Worm (Caenorhabditis elegans): ENCODE results near the gene ZK686.2.

The ZK686.2 gene

DNA sequence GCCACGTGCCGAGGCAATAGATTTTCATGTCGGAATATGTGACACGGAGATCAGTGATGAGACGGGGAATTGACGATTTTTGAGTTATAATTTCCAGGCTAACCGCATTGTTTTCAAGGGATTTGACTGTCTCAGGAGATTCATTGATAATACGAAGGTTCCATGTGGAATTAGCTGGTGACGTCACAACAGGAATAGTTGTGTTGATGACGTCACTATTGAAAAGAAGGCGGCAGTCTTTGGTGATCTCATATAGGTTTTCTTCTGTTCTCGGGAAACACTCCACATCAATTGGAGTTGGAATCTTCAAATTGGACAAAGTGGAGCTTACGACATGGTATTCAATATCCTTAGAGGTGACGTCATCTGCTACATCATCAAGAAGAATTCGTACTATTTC, 22.7 kb downstream of the ZK686.2 start:
- TF ChIP-seq nhr-232 (tag; optimal IDR thresholded peaks at IDR 0.05) (no peak), che-1 (tag; optimal IDR thresholded peaks at IDR 0.05) (no peak), ceh-45 (GFP tag; IDR thresholded peaks at IDR 0.05) (no peak), unc-3 (GFP tag; conservative IDR thresholded peaks at IDR 0.05) (no peak), unc-3 (tag; optimal IDR thresholded peaks at IDR 0.05) (no peak), K02D7.2 (tag; optimal IDR thresholded peaks at IDR 0.05) (no peak), ahr-1 (tag; optimal IDR thresholded peaks at IDR 0.05) (no peak), madf-2 (tag; optimal IDR thresholded peaks at IDR 0.05) (no peak), ceh-14 (tag; optimal IDR thresholded peaks at IDR 0.05) (no peak), syd-9 (tag; optimal IDR thresholded peaks at IDR 0.05) (no peak), hlh-8 (tag; optimal IDR thresholded peaks at IDR 0.05) (no peak), zip-5 (tag; optimal IDR thresholded peaks at IDR 0.05) (no peak), hlh-13 (GFP tag; optimal IDR thresholded peaks at IDR 0.05) (no peak), pag-3 (tag; optimal IDR thresholded peaks at IDR 0.05; ENCODE audit: borderline replicate concordance) (no peak), fkh-10 (GFP tag; optimal IDR thresholded peaks at IDR 0.05) (no peak), lin-11 (tag; optimal IDR thresholded peaks at IDR 0.05) (no peak), sdc-2 (tag; optimal IDR thresholded peaks at IDR 0.05) (no peak), F13H6.1 (tag; optimal IDR thresholded peaks at IDR 0.05) (no peak), K09A11.1 (tag; optimal IDR thresholded peaks at IDR 0.05; ENCODE audit: insufficient read depth) (no peak), pat-9 (tag; optimal IDR thresholded peaks at IDR 0.05) (no peak), hlh-15 (tag; optimal IDR thresholded peaks at IDR 0.05) (no peak)

ce11 chrIII:7737646-7738258, 28.1 kb downstream of the ZK686.2 start:
- TF ChIP-seq ceh-6 (GFP tag; optimal IDR thresholded peaks at IDR 0.05) (no peak), rnt-1 (tag; optimal IDR thresholded peaks at IDR 0.05) (no peak), unc-42 (tag; optimal IDR thresholded peaks at IDR 0.05) (no peak), Y22D7AL.16 (tag; optimal IDR thresholded peaks at IDR 0.05) (no peak), lim-6 (tag; optimal IDR thresholded peaks at IDR 0.05) (no peak), ceh-34 (tag; optimal IDR thresholded peaks at IDR 0.05) (peak; percentile 19)

ce11 chrIII:7736806-7737205, 29.0 kb downstream of the ZK686.2 start:
- TF ChIP-seq hlh-13 (GFP tag; optimal IDR thresholded peaks at IDR 0.05): no peak
- TF ChIP-seq pha-2 (tag; optimal IDR thresholded peaks at IDR 0.05): peak; percentile 25

ce11 chrIII:7736003-7736402, 29.8 kb downstream of the ZK686.2 start:
- TF ChIP-seq ahr-1 (tag; optimal IDR thresholded peaks at IDR 0.05) (no peak), lim-6 (tag; optimal IDR thresholded peaks at IDR 0.05) (no peak), hlh-15 (tag; optimal IDR thresholded peaks at IDR 0.05) (no peak), F13H6.1 (tag; optimal IDR thresholded peaks at IDR 0.05) (no peak), sdc-2 (tag; optimal IDR thresholded peaks at IDR 0.05) (no peak), pat-9 (tag; optimal IDR thresholded peaks at IDR 0.05) (no peak), elt-4 (tag; optimal IDR thresholded peaks at IDR 0.05) (no peak), ztf-16 (tag; optimal IDR thresholded peaks at IDR 0.05) (no peak), madf-2 (tag; optimal IDR thresholded peaks at IDR 0.05) (no peak), ceh-2 (tag; optimal IDR thresholded peaks at IDR 0.05) (no peak), ceh-9 (tag; optimal IDR thresholded peaks at IDR 0.05) (no peak), hlh-6 (tag; optimal IDR thresholded peaks at IDR 0.05) (no peak), syd-9 (tag; optimal IDR thresholded peaks at IDR 0.05) (no peak), pqm-1 (tag; optimal IDR thresholded peaks at IDR 0.05) (no peak), che-1 (tag; optimal IDR thresholded peaks at IDR 0.05) (no peak), ceh-34 (tag; optimal IDR thresholded peaks at IDR 0.05) (no peak), hlh-8 (tag; optimal IDR thresholded peaks at IDR 0.05) (no peak), ceh-31 (tag; optimal IDR thresholded peaks at IDR 0.05) (no peak), tbx-7 (tag; optimal IDR thresholded peaks at IDR 0.05) (no peak)

Measured in whole organism, late embryonic.